Fruit fly (Drosophila melanogaster): Measurements from ENCODE around the gene CG5421.

Gene CG5421

DNA sequence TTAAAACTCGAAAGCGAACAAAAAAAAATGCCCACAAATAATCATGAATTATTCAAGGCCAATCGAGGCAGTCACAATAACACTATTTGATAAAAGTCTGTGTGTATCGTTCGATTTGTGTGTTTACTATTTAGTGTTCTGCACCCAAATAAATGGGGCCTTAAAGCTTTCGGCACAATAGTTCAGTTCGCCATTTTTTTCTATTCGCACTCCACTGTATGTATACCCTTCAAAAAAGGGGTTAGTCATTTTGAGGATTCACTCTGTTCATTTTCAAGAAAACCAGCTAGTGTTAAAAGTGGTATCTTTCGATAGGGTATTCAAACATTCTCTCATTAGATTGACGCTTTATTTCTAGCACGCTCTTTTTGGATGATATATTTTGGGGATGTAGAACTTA is 19.7 kb upstream of the CG5421 start (continued):
- TF ChIP-seq NfI (GFP tag; optimal IDR thresholded peaks at IDR 0.05) (peak; percentile 32), CG18619 (GFP tag; optimal IDR thresholded peaks at IDR 0.05) (peak; percentile 40), ham (GFP tag; IDR thresholded peaks at IDR 0.05) (peak; percentile 26; the same call in 1 of the 2 replicates), NC2α (GFP tag; optimal IDR thresholded peaks at IDR 0.05) (no peak), CG33213 (GFP tag; optimal IDR thresholded peaks at IDR 0.05) (peak; percentile 3), Taf1 (GFP tag; IDR thresholded peaks at IDR 0.05) (peak; percentile 39; the same call in 1 of the 2 replicates), dmrt11E (tag; optimal IDR thresholded peaks at IDR 0.05) (no peak), Fer2 (tag; optimal IDR thresholded peaks at IDR 0.05) (no peak), crp (GFP tag; optimal IDR thresholded peaks at IDR 0.05) (no peak), bbx (GFP tag; IDR thresholded peaks at IDR 0.05; ENCODE audit: partially characterized antibody) (no peak), inv (GFP tag; IDR thresholded peaks at IDR 0.05; ENCODE audit: partially characterized antibody) (no peak), CG17612 (GFP tag; IDR thresholded peaks at IDR 0.05) (no peak), CG31388 (GFP tag; optimal IDR thresholded peaks at IDR 0.05) (no peak), knrl (GFP tag; IDR thresholded peaks at IDR 0.05; ENCODE audit: partially characterized antibody) (no peak), NC2β (GFP tag; optimal IDR thresholded peaks at IDR 0.05) (no peak), tna (GFP tag; IDR thresholded peaks at IDR 0.05; ENCODE audit: partially characterized antibody) (no peak), CG11456 (GFP tag; IDR thresholded peaks at IDR 0.05) (peak; percentile 82), ab (GFP tag; optimal IDR thresholded peaks at IDR 0.05) (no peak), CG30020 (tag; optimal IDR thresholded peaks at IDR 0.05) (no peak), Adf1 (GFP tag; IDR thresholded peaks at IDR 0.05) (no peak; the same call in 1 of the 2 replicates), tap (tag; optimal IDR thresholded peaks at IDR 0.05) (no peak), CG13296 (GFP tag; optimal IDR thresholded peaks at IDR 0.05) (peak; percentile 55), CG7987 (GFP tag; optimal IDR thresholded peaks at IDR 0.05) (peak; percentile 83), mam (GFP tag; optimal IDR thresholded peaks at IDR 0.05) (peak; percentile 71), pan (optimal IDR thresholded peaks at IDR 0.05) (no peak), pan (GFP tag; optimal IDR thresholded peaks at IDR 0.05 in 1 of 2, IDR thresholded peaks at IDR 0.05 in 1 of 2) (no peak), CG30431 (GFP tag; optimal IDR thresholded peaks at IDR 0.05) (no peak), Hand (GFP tag; optimal IDR thresholded peaks at IDR 0.05) (peak; percentile 41), CG30403 (GFP tag; optimal IDR thresholded peaks at IDR 0.05) (peak; percentile 38), CG16815 (GFP tag; optimal IDR thresholded peaks at IDR 0.05) (peak; percentile 4), ap (GFP tag; IDR thresholded peaks at IDR 0.05) (no peak), CG14014 (GFP tag; IDR thresholded peaks at IDR 0.05) (peak; percentile 43; the same call in 1 of the 2 replicates), Dip3 (GFP tag; optimal IDR thresholded peaks at IDR 0.05) (peak; percentile 43), gt (GFP tag; IDR thresholded peaks at IDR 0.05) (no peak), hbn (GFP tag; IDR thresholded peaks at IDR 0.05; ENCODE audit: partially characterized antibody) (no peak), Nf-YC (tag; optimal IDR thresholded peaks at IDR 0.05) (no peak), Kr (GFP tag; optimal IDR thresholded peaks at IDR 0.05) (no peak)

DNA sequence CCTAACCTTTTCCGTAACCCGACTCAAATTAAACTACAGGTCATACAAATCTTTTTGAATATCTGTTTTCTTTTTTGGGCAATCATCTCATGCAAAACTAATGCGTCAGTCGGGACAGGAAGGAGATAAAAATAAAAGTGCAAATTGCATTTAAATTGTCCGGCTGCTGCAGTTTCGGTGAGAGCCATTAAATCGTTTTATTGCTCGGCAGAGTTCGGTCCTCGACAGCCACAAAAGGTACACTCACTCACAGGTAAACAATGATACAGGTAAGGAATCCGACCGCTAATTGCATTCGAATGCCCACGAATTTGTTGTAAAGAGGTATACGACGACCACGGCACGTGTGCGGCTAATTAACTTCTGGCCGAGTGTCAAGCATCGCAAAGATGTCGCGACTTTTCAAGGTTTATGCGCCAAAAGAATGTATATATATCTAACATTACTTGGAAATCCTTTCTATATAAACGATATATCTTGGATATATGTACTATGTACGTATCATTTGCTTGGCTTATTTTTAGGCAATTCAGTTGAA is 18.6 kb upstream of the CG5421 start:
- TF ChIP-seq tna (GFP tag; IDR thresholded peaks at IDR 0.05; ENCODE audit: partially characterized antibody), result peak; percentile 12; the same call in 1 of the 2 replicates
- peak; percentile 80 for TF ChIP-seq sens (GFP tag)
- 0 out of 2 replicates have a peak, but pooled peaks have one; percentile 45 for TF ChIP-seq rib (GFP tag; IDR thresholded peaks at IDR 0.05)
- peak; percentile 53 for TF ChIP-seq CG7271 (tag; optimal IDR thresholded peaks at IDR 0.05)
- no peak for TF ChIP-seq btn (GFP tag; optimal IDR thresholded peaks at IDR 0.05)
- no peak for TF ChIP-seq HLH3B (GFP tag; IDR thresholded peaks at IDR 0.05)
- peak in 1 of 2 experiments; percentile 98 for TF ChIP-seq tll (GFP tag; optimal IDR thresholded peaks at IDR 0.05)
- no peak for TF ChIP-seq CG32772 (GFP tag; IDR thresholded peaks at IDR 0.05)
- TF ChIP-seq gsb (GFP tag; IDR thresholded peaks at IDR 0.05), result no peak
- TF ChIP-seq cad (GFP tag; optimal IDR thresholded peaks at IDR 0.05), result peak; percentile 93
- TF ChIP-seq CG15479 (GFP tag; optimal IDR thresholded peaks at IDR 0.05), result peak; percentile 85
- TF ChIP-seq Tbp (GFP tag; optimal IDR thresholded peaks at IDR 0.05), result no peak
- TF ChIP-seq H15 (GFP tag; IDR thresholded peaks at IDR 0.05), result no peak
- 0 out of 2 replicates have a peak, but pooled peaks have one; percentile 12 for TF ChIP-seq ap (GFP tag; IDR thresholded peaks at IDR 0.05)
- TF ChIP-seq esg (GFP tag; conservative IDR thresholded peaks at IDR 0.05), result no peak
- no peak for TF ChIP-seq Mrtf (GFP tag; IDR thresholded peaks at IDR 0.05)
- no peak for TF ChIP-seq CG18619 (GFP tag; optimal IDR thresholded peaks at IDR 0.05)
- TF ChIP-seq zen (tag; optimal IDR thresholded peaks at IDR 0.05), result peak; percentile 99

All from whole organism, embryonic.